Worm (Caenorhabditis elegans): Measurements from ENCODE around the gene K04C1.2.

DNA sequence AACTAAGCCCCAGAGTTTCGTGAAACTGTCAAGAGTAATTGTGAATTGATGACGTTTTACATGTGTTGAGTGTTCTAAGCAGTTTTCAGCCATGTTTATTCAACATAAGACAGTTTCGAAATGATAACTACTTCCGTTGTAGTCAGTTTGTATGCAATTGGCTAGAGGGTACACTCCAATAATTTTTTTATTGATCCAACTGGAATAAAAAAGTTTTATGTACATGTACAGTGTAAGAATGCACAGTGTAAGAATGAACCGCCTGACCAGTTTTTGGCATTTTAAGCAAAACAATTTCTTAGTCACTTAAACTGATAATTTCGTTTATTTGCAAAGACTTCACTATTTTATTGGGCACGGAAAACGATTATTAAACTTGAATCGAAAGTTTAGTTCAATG, 25.2 kb upstream of the K04C1.2 start:
- TF ChIP-seq hpl-2 (GFP tag; optimal IDR thresholded peaks at IDR 0.05) (no peak), efl-1 (optimal IDR thresholded peaks at IDR 0.05) (no peak), efl-1 (GFP tag; optimal IDR thresholded peaks at IDR 0.05 in 1 of 2) (no peak), ces-1 (GFP tag; optimal IDR thresholded peaks at IDR 0.05) (no peak), mep-1 (tag; optimal IDR thresholded peaks at IDR 0.05) (no peak), nhr-76 (tag; optimal IDR thresholded peaks at IDR 0.05) (no peak), skn-1 (tag; optimal IDR thresholded peaks at IDR 0.05) (no peak), mdl-1 (tag; optimal IDR thresholded peaks at IDR 0.05) (no peak), hlh-4 (tag; optimal IDR thresholded peaks at IDR 0.05) (no peak), nhr-77 (tag; optimal IDR thresholded peaks at IDR 0.05) (no peak), pax-3 (tag; optimal IDR thresholded peaks at IDR 0.05) (no peak), nhr-11 (tag; optimal IDR thresholded peaks at IDR 0.05) (no peak), nhr-85 (tag) (no peak), ceh-8 (GFP tag; optimal IDR thresholded peaks at IDR 0.05) (no peak), lir-3 (tag; optimal IDR thresholded peaks at IDR 0.05; ENCODE audit: poor library complexity) (no peak)
